Fruit fly (Drosophila melanogaster) whole organism, wandering third instar larva: ENCODE data around the gene RpL17.

ENCODE experiments used
- Abd-B ChIP-seq: fragments of >200 bp; optimal IDR thresholded peaks from 2 replicates; lab custom pipeline; 2017; ENCODE audit warnings: missing biosample characterization, missing genetic modification characterization
- CG32264 ChIP-seq: fragments of 200-800 bp; sonication (Bioruptor generic); optimal IDR thresholded peaks from 2 replicates; lab custom pipeline; 2016; ENCODE audit warnings: missing biosample characterization, missing genetic modification characterization
- GATAd ChIP-seq: sonication (Bioruptor generic); optimal IDR thresholded peaks from 2 replicates; lab custom pipeline; 2016; ENCODE audit warnings: missing biosample characterization, missing genetic modification characterization
- Hr78 ChIP-seq: fragments of >200 bp; optimal IDR thresholded peaks from 2 replicates; lab custom pipeline; 2017; ENCODE audit warnings: missing biosample characterization, missing genetic modification characterization
- Jra ChIP-seq: sonication (Bioruptor generic); optimal IDR thresholded peaks from 2 replicates; lab custom pipeline; 2016; ENCODE audit warnings: missing biosample characterization, missing genetic modification characterization
- Myc ChIP-seq: fragments of >200 bp; optimal IDR thresholded peaks from 2 replicates; lab custom pipeline; 2017
- Sp1 ChIP-seq: fragments of 200-800 bp; sonication (Bioruptor generic); optimal IDR thresholded peaks from 3 replicates; lab custom pipeline; 2019; ENCODE audit warnings: missing biosample characterization, mild to moderate bottlenecking, missing genetic modification characterization, moderate library complexity
- Vsx2 ChIP-seq: fragments of 200-300, 225-300 bp; sonication (Bioruptor generic); optimal IDR thresholded peaks from 2 replicates; lab custom pipeline; 2018; ENCODE audit warnings: missing biosample characterization, missing genetic modification characterization; ENCODE audit not compliant: partially characterized antibody
- dl ChIP-seq, 2 experiments: fragments of 175-275, 200-275 bp in 1 of 2; fragments of 200-275 bp in 1 of 2; sonication (Bioruptor generic); optimal IDR thresholded peaks; lab custom pipeline; 2018; ENCODE audit warnings: mild to moderate bottlenecking in 2 of 2, missing biosample characterization in 2 of 2, missing genetic modification characterization in 2 of 2, moderate library complexity in 2 of 2; ENCODE audit not compliant: partially characterized antibody in 2 of 2, insufficient read depth in 1 of 2
- ey ChIP-seq: fragments of 200-800 bp; sonication (Bioruptor generic); optimal IDR thresholded peaks from 2 replicates; lab custom pipeline; 2016; ENCODE audit warnings: missing biosample characterization, missing genetic modification characterization
- fru ChIP-seq: fragments of 200-800 bp; sonication (Bioruptor generic); optimal IDR thresholded peaks from 3 replicates; lab custom pipeline; 2016; ENCODE audit warnings: missing biosample characterization, mild to moderate bottlenecking, missing genetic modification characterization
- lola ChIP-seq: fragments of >200 bp; optimal IDR thresholded peaks from 2 replicates; lab custom pipeline; 2017; ENCODE audit warnings: missing biosample characterization, missing genetic modification characterization
- sv ChIP-seq: fragments of 200-800 bp; sonication (Bioruptor generic); optimal IDR thresholded peaks from 3 replicates; lab custom pipeline; 2016; ENCODE audit warnings: missing biosample characterization, missing genetic modification characterization
- usp ChIP-seq: fragments of >200 bp; optimal IDR thresholded peaks from 2 replicates; lab custom pipeline; 2017; ENCODE audit warnings: missing biosample characterization, missing genetic modification characterization

- TF ChIP-seq GATAd (GFP tag; lab: Kevin White, UChicago) (no peak), fru (GFP tag; lab: Kevin White, UChicago) (peak; percentile 56), Hr78 (GFP tag; lab: Kevin White, UChicago) (no peak), sv (peak; percentile 32), lola (GFP tag; lab: Kevin White, UChicago) (no peak), CG32264 (GFP tag; lab: Kevin White, UChicago) (no peak), Myc (no peak), Jra (GFP tag; lab: Kevin White, UChicago) (no peak), ey (GFP tag; lab: Kevin White, UChicago) (peak; percentile 63), usp (GFP tag; lab: Kevin White, UChicago) (no peak), Vsx2 (GFP tag; lab: Kevin White, UChicago) (no peak), dl (GFP tag; optimal IDR thresholded peaks at IDR 0.05; lab: Kevin White, UChicago; ENCODE audit: insufficient read depth in 1 of 2, partially characterized antibody in 2 of 2) (no peak), Abd-B (GFP tag; lab: Kevin White, UChicago) (no peak), Sp1 (GFP tag; lab: Kevin White, UChicago) (peak; percentile 41)
Measured at dm6 chrX:6793390-6793789, 49.4 kb upstream of the RpL17 start.
